Worm (Caenorhabditis elegans): ENCODE data around the gene C23H4.6.

C23H4.6 gene

ce11 chrX:12282911-12283310, 47.5 kb downstream of the C23H4.6 start, which contains the start of gene C04B4.2:
C04B4.2 (plus strand) TSS chrX:12283281.
- TF ChIP-seq mab-5 (tag; optimal IDR thresholded peaks at IDR 0.05) (no peak), pha-4 (tag; optimal IDR thresholded peaks at IDR 0.05) (no peak), nhr-12 (tag; optimal IDR thresholded peaks at IDR 0.05) (no peak), lin-13 (tag; optimal IDR thresholded peaks at IDR 0.05) (no peak), lin-32 (GFP tag; optimal IDR thresholded peaks at IDR 0.05) (no peak), sptf-1 (tag; optimal IDR thresholded peaks at IDR 0.05) (no peak), sem-2 (GFP tag; optimal IDR thresholded peaks at IDR 0.05) (no peak), ham-2 (GFP tag; optimal IDR thresholded peaks at IDR 0.05) (no peak), nhr-76 (tag; optimal IDR thresholded peaks at IDR 0.05) (no peak), zip-8 (tag; optimal IDR thresholded peaks at IDR 0.05) (no peak), nhr-237 (tag; optimal IDR thresholded peaks at IDR 0.05) (no peak), blmp-1 (tag; optimal IDR thresholded peaks at IDR 0.05) (no peak)

- no peak for TF ChIP-seq tbx-8 (GFP tag; optimal IDR thresholded peaks at IDR 0.05)
- TF ChIP-seq ceh-39 (tag; optimal IDR thresholded peaks at IDR 0.05): no peak
- no peak for TF ChIP-seq nhr-237 (tag; optimal IDR thresholded peaks at IDR 0.05)
- no peak for TF ChIP-seq snpc-4 (tag; optimal IDR thresholded peaks at IDR 0.05)
- TF ChIP-seq mep-1 (tag; optimal IDR thresholded peaks at IDR 0.05): no peak
- no peak for TF ChIP-seq sem-2 (GFP tag; optimal IDR thresholded peaks at IDR 0.05)
- TF ChIP-seq unc-39 (tag; optimal IDR thresholded peaks at IDR 0.05): no peak
- no peak for TF ChIP-seq bed-3 (GFP tag; optimal IDR thresholded peaks at IDR 0.05)
- TF ChIP-seq ham-2 (GFP tag; optimal IDR thresholded peaks at IDR 0.05): no peak
- TF ChIP-seq elt-1 (tag; optimal IDR thresholded peaks at IDR 0.05; ENCODE audit: borderline replicate concordance, insufficient read depth): no peak
- no peak for TF ChIP-seq M03D4.4 (tag; optimal IDR thresholded peaks at IDR 0.05)
- TF ChIP-seq nhr-28 (tag; optimal IDR thresholded peaks at IDR 0.05): no peak
- no peak for TF ChIP-seq nhr-2 (tag; optimal IDR thresholded peaks at IDR 0.05)
- TF ChIP-seq lsy-2 (tag; optimal IDR thresholded peaks at IDR 0.05): no peak
- no peak for TF ChIP-seq unc-62 (GFP tag; optimal IDR thresholded peaks at IDR 0.05)
- TF ChIP-seq hlh-1 (tag; optimal IDR thresholded peaks at IDR 0.05): no peak
- no peak for TF ChIP-seq cnd-1 (tag; optimal IDR thresholded peaks at IDR 0.05)
- no peak for TF ChIP-seq lin-13 (tag; optimal IDR thresholded peaks at IDR 0.05)
- no peak for TF ChIP-seq ztf-11 (tag; optimal IDR thresholded peaks at IDR 0.05)
Measured at ce11 chrX:12284161-12284560, 48.8 kb downstream of the C23H4.6 start.

ce11 chrX:12285496-12285895, 50.1 kb downstream of the C23H4.6 start, which contains the start of gene lips-2:
lips-2 (plus strand) TSS chrX:12285796.
- TF ChIP-seq nhr-237 (tag; optimal IDR thresholded peaks at IDR 0.05) (no peak), zip-8 (tag; optimal IDR thresholded peaks at IDR 0.05) (no peak), lsy-2 (tag; optimal IDR thresholded peaks at IDR 0.05) (no peak), ham-2 (GFP tag; optimal IDR thresholded peaks at IDR 0.05) (no peak), ztf-11 (tag; optimal IDR thresholded peaks at IDR 0.05) (no peak), unc-120 (tag; optimal IDR thresholded peaks at IDR 0.05; ENCODE audit: poor library complexity, severe bottlenecking) (no peak), unc-62 (GFP tag; optimal IDR thresholded peaks at IDR 0.05) (no peak), elt-1 (tag; optimal IDR thresholded peaks at IDR 0.05; ENCODE audit: borderline replicate concordance, insufficient read depth) (no peak), pha-4 (tag; optimal IDR thresholded peaks at IDR 0.05) (no peak), snpc-4 (tag; optimal IDR thresholded peaks at IDR 0.05) (no peak), ceh-83 (GFP tag; optimal IDR thresholded peaks at IDR 0.05) (no peak), mep-1 (tag; optimal IDR thresholded peaks at IDR 0.05) (no peak), mls-2 (tag; optimal IDR thresholded peaks at IDR 0.05) (no peak), unc-39 (tag; optimal IDR thresholded peaks at IDR 0.05) (no peak), bed-3 (GFP tag; optimal IDR thresholded peaks at IDR 0.05) (no peak), mab-5 (tag; optimal IDR thresholded peaks at IDR 0.05) (no peak), sem-2 (GFP tag; optimal IDR thresholded peaks at IDR 0.05) (no peak), sptf-1 (tag; optimal IDR thresholded peaks at IDR 0.05) (no peak), cnd-1 (tag; optimal IDR thresholded peaks at IDR 0.05) (no peak)

- TF ChIP-seq blmp-1 (tag; optimal IDR thresholded peaks at IDR 0.05) (no peak), flh-1 (GFP tag; optimal IDR thresholded peaks at IDR 0.05) (no peak), sptf-1 (tag; optimal IDR thresholded peaks at IDR 0.05) (no peak), nhr-237 (tag; optimal IDR thresholded peaks at IDR 0.05) (no peak), mls-2 (tag; optimal IDR thresholded peaks at IDR 0.05) (no peak), cnd-1 (tag; optimal IDR thresholded peaks at IDR 0.05) (no peak), sem-2 (GFP tag; optimal IDR thresholded peaks at IDR 0.05) (no peak), nhr-2 (tag; optimal IDR thresholded peaks at IDR 0.05) (no peak), mep-1 (tag; optimal IDR thresholded peaks at IDR 0.05) (no peak), ceh-83 (GFP tag; optimal IDR thresholded peaks at IDR 0.05) (no peak), M03D4.4 (tag; optimal IDR thresholded peaks at IDR 0.05) (no peak)
Measured at ce11 chrX:12288254-12288653, 52.8 kb downstream of the C23H4.6 start, which contains the start of gene C04B4.5. C04B4.5 (minus strand) TSS chrX:12288354.

All from whole organism, mixed stage, embryonic.